Worm (Caenorhabditis elegans) whole organism, late embryonic: ENCODE results near the gene bicd-1.

Experiments used
- C08G9.2 ChIP-seq: sonication (generic microtip); optimal IDR thresholded peaks from 2 replicates; lab custom pipeline; 2016; ENCODE audit warnings: mild to moderate bottlenecking, missing genetic modification characterization, moderate library complexity, missing compliant biosample characterization
- K02D7.2 ChIP-seq: sonication (generic microtip); optimal IDR thresholded peaks from 2 replicates; lab custom pipeline; 2017; ENCODE audit warnings: mild to moderate bottlenecking, missing genetic modification characterization, missing compliant biosample characterization
- T23F11.4 ChIP-seq: fragments of 200-800 bp; sonication (Bioruptor generic); optimal IDR thresholded peaks from 2 replicates; lab custom pipeline; 2018; ENCODE audit warnings: mild to moderate bottlenecking, missing genetic modification characterization, missing compliant biosample characterization
- Y22D7AL.16 ChIP-seq: sonication (generic microtip); optimal IDR thresholded peaks from 2 replicates; lab custom pipeline; 2016; ENCODE audit warnings: missing genetic modification characterization, missing compliant biosample characterization
- ama-1 ChIP-seq: fragments of 150-350 bp; optimal IDR thresholded peaks from 2 replicates; lab custom pipeline; 2014
- ceh-19 ChIP-seq: fragments of 200-800 bp; sonication (Bioruptor generic); optimal IDR thresholded peaks from 2 replicates; lab custom pipeline; 2018; ENCODE audit warnings: mild to moderate bottlenecking, missing genetic modification characterization, missing compliant biosample characterization
- ceh-22 ChIP-seq: sonication (generic microtip); optimal IDR thresholded peaks from 2 replicates; lab custom pipeline; 2017; ENCODE audit warnings: missing biosample characterization, missing genetic modification characterization
- ceh-34 ChIP-seq: sonication (generic microtip); optimal IDR thresholded peaks from 2 replicates; lab custom pipeline; 2016; ENCODE audit warnings: mild to moderate bottlenecking, missing genetic modification characterization, missing compliant biosample characterization
- ceh-45 ChIP-seq: fragments of 200-800 bp; sonication (Bioruptor generic); IDR thresholded peaks from 2 replicates; pipeline ENCODE4 v1.3.6; 2022; ENCODE audit warnings: missing genetic modification reagents, missing genetic modification characterization, missing compliant biosample characterization
- ceh-6 ChIP-seq: fragments of 200-800 bp; sonication (Bioruptor generic); optimal IDR thresholded peaks from 2 replicates; lab custom pipeline; 2018; ENCODE audit warnings: mild to moderate bottlenecking, missing genetic modification characterization, missing compliant biosample characterization
- ceh-9 ChIP-seq: sonication (generic microtip); optimal IDR thresholded peaks from 2 replicates; lab custom pipeline; 2016; ENCODE audit warnings: mild to moderate bottlenecking, missing genetic modification characterization, inconsistent platforms, missing compliant biosample characterization
- dve-1 ChIP-seq: sonication (generic microtip); optimal IDR thresholded peaks from 2 replicates; lab custom pipeline; 2017; ENCODE audit warnings: antibody characterized with exemption, mild to moderate bottlenecking, missing genetic modification characterization, missing compliant biosample characterization
- elt-2 ChIP-seq: sonication (generic microtip); optimal IDR thresholded peaks from 2 replicates; lab custom pipeline; 2016; ENCODE audit warnings: missing genetic modification reagents, missing genetic modification characterization, missing compliant biosample characterization
- elt-4 ChIP-seq: sonication (generic microtip); optimal IDR thresholded peaks from 2 replicates; lab custom pipeline; 2016; ENCODE audit warnings: missing genetic modification characterization, missing compliant biosample characterization
- ets-4 ChIP-seq: sonication (generic microtip); optimal IDR thresholded peaks from 2 replicates; lab custom pipeline; 2016; ENCODE audit warnings: missing genetic modification characterization, missing compliant biosample characterization
- fkh-10 ChIP-seq: fragments of 150-350 bp; optimal IDR thresholded peaks from 2 replicates; lab custom pipeline; 2014; ENCODE audit warnings: missing biosample characterization, missing genetic modification reagents, missing genetic modification characterization
- fkh-6 ChIP-seq: sonication (generic microtip); optimal IDR thresholded peaks from 2 replicates; lab custom pipeline; 2016; ENCODE audit warnings: missing genetic modification characterization, missing compliant biosample characterization
- gmeb-2 ChIP-seq: sonication (generic microtip); optimal IDR thresholded peaks from 2 replicates; lab custom pipeline; 2016; ENCODE audit warnings: missing genetic modification characterization, inconsistent platforms, missing compliant biosample characterization
- hlh-13 ChIP-seq: fragments of 200-800 bp; sonication (Bioruptor generic); optimal IDR thresholded peaks from 2 replicates; lab custom pipeline; 2018; ENCODE audit warnings: mild to moderate bottlenecking, missing genetic modification characterization, missing compliant biosample characterization
- hlh-15 ChIP-seq: sonication (generic microtip); optimal IDR thresholded peaks from 2 replicates; lab custom pipeline; 2016; ENCODE audit warnings: missing genetic modification characterization, missing compliant biosample characterization
- hlh-6 ChIP-seq: sonication (generic microtip); optimal IDR thresholded peaks from 2 replicates; lab custom pipeline; 2016; ENCODE audit warnings: missing genotype, missing genetic modification characterization, missing compliant biosample characterization
- lim-6 ChIP-seq: sonication (generic microtip); optimal IDR thresholded peaks from 2 replicates; lab custom pipeline; 2016; ENCODE audit warnings: missing genetic modification characterization, missing compliant biosample characterization
- lin-11 ChIP-seq: fragments of 200-800 bp; sonication (Bioruptor generic); optimal IDR thresholded peaks from 2 replicates; lab custom pipeline; 2018; ENCODE audit warnings: mild to moderate bottlenecking, missing genetic modification characterization, missing compliant biosample characterization
- madf-2 ChIP-seq: sonication (generic microtip); optimal IDR thresholded peaks from 2 replicates; lab custom pipeline; 2017; ENCODE audit warnings: missing genetic modification characterization, missing compliant biosample characterization
- mec-3 ChIP-seq: sonication (generic microtip); optimal IDR thresholded peaks from 2 replicates; lab custom pipeline; 2016; ENCODE audit warnings: borderline replicate concordance, missing genetic modification characterization, missing compliant biosample characterization
- nfya-1 ChIP-seq: sonication (generic microtip); optimal IDR thresholded peaks from 2 replicates; lab custom pipeline; 2017; ENCODE audit warnings: missing genetic modification characterization, mild to moderate bottlenecking, missing compliant biosample characterization, antibody characterized with exemption, moderate library complexity
- nhr-11 ChIP-seq: fragments of 150-350 bp; optimal IDR thresholded peaks from 2 replicates; lab custom pipeline; 2014; ENCODE audit warnings: missing biosample characterization, missing genetic modification characterization
- pat-9 ChIP-seq: fragments of 200-800 bp; sonication (Bioruptor generic); optimal IDR thresholded peaks from 2 replicates; lab custom pipeline; 2018; ENCODE audit warnings: mild to moderate bottlenecking, missing genetic modification characterization, moderate library complexity, missing compliant biosample characterization
- pha-4 ChIP-seq: fragments of 150-350 bp; optimal IDR thresholded peaks from 2 replicates; lab custom pipeline; 2018; ENCODE audit warnings: missing biosample characterization, missing genetic modification reagents, missing genetic modification characterization
- pqm-1 ChIP-seq: sonication (generic microtip); optimal IDR thresholded peaks from 2 replicates; lab custom pipeline; 2016; ENCODE audit warnings: missing genetic modification characterization, missing compliant biosample characterization
- sox-2 ChIP-seq: fragments of 200-800 bp; sonication (Bioruptor generic); IDR thresholded peaks from 2 replicates; pipeline ENCODE4 v1.3.6; 2022; ENCODE audit warnings: missing genetic modification reagents, missing genetic modification characterization, missing compliant biosample characterization
- unc-3 ChIP-seq, 2 experiments: fragments of 200-800 bp in 1 of 2; sonication (Bioruptor generic) in 1 of 2; sonication (generic microtip) in 1 of 2; conservative IDR thresholded peaks in 1 of 2; optimal IDR thresholded peaks in 1 of 2; 2 replicates each; pipeline versions ENCODE4 v1.3.6 to Lab custom; 2016 to 2022; ENCODE audit warnings: missing compliant biosample characterization in 2 of 2, missing genetic modification characterization in 2 of 2, missing genetic modification reagents in 1 of 2
- unc-42 ChIP-seq: sonication (generic microtip); optimal IDR thresholded peaks from 2 replicates; lab custom pipeline; 2016; ENCODE audit warnings: missing genotype, missing genetic modification characterization, missing compliant biosample characterization
- unc-55 ChIP-seq: sonication (generic microtip); optimal IDR thresholded peaks from 2 replicates; lab custom pipeline; 2017; ENCODE audit warnings: missing biosample characterization, missing genetic modification reagents, missing genetic modification characterization
- ztf-16 ChIP-seq: sonication (generic microtip); optimal IDR thresholded peaks from 2 replicates; lab custom pipeline; 2017; ENCODE audit warnings: missing genetic modification characterization, missing compliant biosample characterization

Gene bicd-1

DNA sequence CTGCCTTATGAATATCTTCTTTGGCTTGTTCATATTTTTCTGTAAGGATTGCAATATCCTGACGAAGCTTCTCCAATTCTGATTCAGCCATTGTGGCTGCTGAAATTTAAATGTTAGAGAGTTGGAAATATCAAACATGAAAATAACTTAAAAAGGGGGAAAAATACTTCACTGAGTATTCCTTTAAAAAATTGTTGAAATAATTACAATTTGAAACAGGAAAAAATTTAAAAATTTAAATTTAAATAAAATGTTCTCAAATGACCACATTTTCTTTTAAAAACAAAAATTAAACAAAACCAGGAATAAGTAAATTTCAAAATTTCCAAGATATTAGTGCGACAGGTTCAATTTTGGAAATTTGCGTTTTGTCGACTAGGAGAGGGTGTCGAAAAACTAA lies at the start of gene bicd-1:
bicd-1 (minus strand) TSS at position 101 of the 400 bp plus-strand sequence.
- no peak for TF ChIP-seq ceh-45 (GFP tag; lab: Robert Waterston, UW)
- TF ChIP-seq sox-2: no peak
- no peak for TF ChIP-seq nhr-11 (tag; lab: Kevin White, UChicago)
- no peak for TF ChIP-seq ceh-34
- TF ChIP-seq elt-2 (tag; lab: Kevin White, UChicago): no peak

DNA sequence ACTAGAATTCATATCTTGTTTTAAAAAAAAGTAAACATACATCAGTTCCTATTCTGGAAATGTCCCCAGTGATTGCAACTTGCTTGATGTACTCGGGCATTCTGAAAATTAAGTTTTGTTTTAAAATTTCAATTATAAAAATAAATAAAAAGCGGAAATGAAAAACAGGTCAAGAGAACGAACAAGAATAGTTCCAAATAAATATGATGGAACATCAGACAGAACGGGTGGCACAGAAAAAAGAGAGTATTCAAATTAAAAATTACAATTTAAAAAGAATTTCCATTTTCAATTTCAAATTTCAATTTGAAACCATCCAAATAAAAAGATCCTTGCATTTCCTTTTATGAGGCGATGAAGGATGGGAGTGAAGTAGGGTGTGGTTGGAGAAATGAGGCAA lies 49.1 kb upstream of the bicd-1 start, which contains the start of gene C01B10.3:
C01B10.3 (minus strand) TSS at position 101 of the 400 bp plus-strand sequence.
- TF ChIP-seq ama-1 (lab: Kevin White, UChicago) (no peak), ets-4 (tag; lab: Kevin White, UChicago) (no peak), ztf-16 (tag; lab: Kevin White, UChicago) (no peak)

DNA sequence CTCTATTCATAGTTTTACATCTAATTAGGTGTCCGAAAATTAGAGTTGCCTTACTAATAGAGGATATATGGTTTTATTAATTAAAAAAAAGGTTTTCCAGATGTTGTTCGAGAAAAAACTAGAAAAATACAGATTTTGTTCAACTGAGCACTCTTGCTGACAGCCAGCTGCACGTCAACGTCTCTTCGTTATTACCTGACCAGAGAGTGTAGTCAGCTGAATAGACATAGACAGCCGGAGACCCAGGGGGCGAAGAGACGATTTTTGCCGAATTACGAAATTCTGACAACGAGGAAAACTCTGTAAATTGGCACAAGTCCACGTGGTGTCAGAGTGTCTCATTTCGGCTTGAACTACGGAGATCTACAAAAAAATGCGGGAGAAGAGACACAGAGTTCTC lies 46.5 kb upstream of the bicd-1 start:
- TF ChIP-seq unc-55 (GFP tag; lab: Kevin White, UChicago) (no peak), ceh-19 (GFP tag; lab: Kevin White, UChicago) (no peak), hlh-6 (tag; lab: Kevin White, UChicago) (no peak), K02D7.2 (tag; lab: Kevin White, UChicago) (no peak), T23F11.4 (no peak), C08G9.2 (no peak), Y22D7AL.16 (tag; lab: Kevin White, UChicago) (no peak), ceh-22 (tag; lab: Kevin White, UChicago) (no peak), madf-2 (tag; lab: Kevin White, UChicago) (no peak), unc-3 (GFP tag; conservative IDR thresholded peaks at IDR 0.05; lab: Robert Waterston, UW) (no peak), unc-3 (tag; optimal IDR thresholded peaks at IDR 0.05; lab: Kevin White, UChicago) (no peak), nfya-1 (tag; lab: Kevin White, UChicago) (no peak), lin-11 (no peak)

DNA sequence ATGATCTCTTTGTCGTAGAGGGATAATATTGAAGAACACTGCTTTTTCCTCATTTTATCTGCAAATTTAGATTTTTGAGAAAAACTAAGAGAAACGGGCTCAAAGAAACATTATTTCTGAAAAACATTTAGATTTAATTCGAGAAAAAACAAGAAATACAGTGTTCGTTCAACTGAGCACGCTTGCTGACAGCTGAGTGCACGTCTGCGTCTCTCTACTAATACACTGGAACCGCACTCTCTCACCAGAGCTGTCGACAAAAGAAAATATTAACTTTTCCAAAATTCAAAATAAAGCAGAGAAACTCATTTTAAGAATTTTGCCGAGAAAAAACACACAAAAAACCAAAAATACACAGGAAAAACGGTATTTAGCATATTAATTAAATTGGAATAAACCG lies 41.2 kb upstream of the bicd-1 start, which contains the start of gene drh-1:
drh-1 (minus strand) TSS at position 58 of the 400 bp plus-strand sequence.
- TF ChIP-seq unc-42 (tag; lab: Kevin White, UChicago) (no peak), elt-2 (tag; lab: Kevin White, UChicago) (no peak), ceh-9 (no peak), fkh-6 (no peak), hlh-13 (GFP tag; lab: Kevin White, UChicago) (no peak), lim-6 (tag; lab: Kevin White, UChicago) (no peak), ets-4 (tag; lab: Kevin White, UChicago) (no peak), pha-4 (tag; lab: Kevin White, UChicago) (no peak), nfya-1 (tag; lab: Kevin White, UChicago) (no peak), ceh-6 (GFP tag; lab: Kevin White, UChicago) (no peak), pqm-1 (no peak), dve-1 (tag; lab: Kevin White, UChicago) (no peak)

DNA sequence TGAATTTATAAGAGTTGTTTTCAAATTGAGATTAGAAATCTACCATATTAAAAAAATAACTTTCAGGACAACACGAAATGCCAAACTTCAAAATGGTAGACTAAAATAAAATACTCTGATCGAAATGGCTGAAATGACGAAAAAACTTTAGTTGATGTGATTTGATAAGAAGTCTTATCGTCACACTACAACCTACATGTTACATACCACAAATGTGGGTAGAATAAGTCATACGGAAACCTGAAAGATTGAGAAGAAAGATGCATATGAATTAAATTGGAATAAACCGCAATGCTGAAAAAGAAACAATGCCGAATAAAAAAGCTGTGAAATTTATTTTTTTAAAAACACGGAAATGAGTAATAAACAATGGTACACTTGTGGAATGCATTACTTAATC lies 34.9 kb upstream of the bicd-1 start:
- no peak for TF ChIP-seq mec-3 (tag; lab: Kevin White, UChicago)
- no peak for TF ChIP-seq gmeb-2 (tag; lab: Kevin White, UChicago)
- no peak for TF ChIP-seq ceh-22 (tag; lab: Kevin White, UChicago)
- no peak for TF ChIP-seq hlh-15 (tag; lab: Kevin White, UChicago)
- TF ChIP-seq elt-4 (tag; lab: Kevin White, UChicago): no peak
- TF ChIP-seq pat-9 (tag; lab: Kevin White, UChicago): no peak
- no peak for TF ChIP-seq fkh-10
- TF ChIP-seq madf-2 (tag; lab: Kevin White, UChicago): no peak
- TF ChIP-seq K02D7.2 (tag; lab: Kevin White, UChicago): no peak
